Worm (Caenorhabditis elegans): ENCODE data around the gene ceh-100.

The ceh-100 gene

DNA sequence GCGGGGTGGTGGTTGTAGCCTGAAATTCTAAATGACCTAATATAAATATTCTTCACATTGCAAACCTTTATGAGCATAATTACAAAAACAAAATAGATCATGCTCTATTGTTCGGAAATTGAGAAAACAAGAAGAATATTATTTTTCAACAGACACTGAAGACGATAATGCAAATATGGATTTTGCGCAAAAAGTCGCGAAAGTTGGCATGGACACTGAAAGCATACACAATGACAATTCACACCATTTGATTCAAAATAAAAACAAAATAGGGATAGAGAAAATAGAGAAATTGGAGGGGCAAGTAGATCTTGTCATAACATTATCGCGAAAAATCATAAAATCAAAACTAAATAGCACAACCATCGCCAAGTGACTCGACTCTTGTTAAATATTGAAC is 30.7 kb downstream of the ceh-100 start, which contains the start of gene Y38E10A.35:
Y38E10A.35 (minus strand) TSS at position 101 of the 400 bp plus-strand sequence.
- TF ChIP-seq mml-1 (tag; optimal IDR thresholded peaks at IDR 0.05): no peak
- no peak for TF ChIP-seq aly-2 (tag; optimal IDR thresholded peaks at IDR 0.05)
- no peak for TF ChIP-seq ceh-82 (tag; optimal IDR thresholded peaks at IDR 0.05)
- no peak for TF ChIP-seq pqm-1 (tag; optimal IDR thresholded peaks at IDR 0.05)
- TF ChIP-seq unc-39 (tag; optimal IDR thresholded peaks at IDR 0.05): no peak

DNA sequence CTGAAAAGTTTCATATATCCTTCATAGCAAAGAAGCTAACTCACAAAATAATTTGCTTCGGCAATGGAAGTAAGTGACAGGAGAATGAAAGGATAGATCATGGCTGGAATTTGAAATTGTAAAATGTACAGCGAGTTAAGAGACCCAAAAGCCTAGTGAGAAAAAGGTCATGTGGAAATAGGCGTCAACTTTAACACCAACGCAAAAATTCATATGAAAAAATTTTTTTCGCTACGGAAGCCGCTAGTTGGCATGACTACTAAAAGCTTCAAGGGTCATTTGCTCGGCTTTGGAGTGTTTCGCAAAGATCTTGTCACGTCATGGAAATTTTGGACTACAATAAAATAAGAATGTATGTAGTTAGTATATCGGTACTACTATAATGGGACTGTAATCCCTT is 33.0 kb downstream of the ceh-100 start, which contains the start of gene Y38E10A.1:
Y38E10A.1 (minus strand) TSS at position 101 of the 400 bp plus-strand sequence.
- TF ChIP-seq ceh-9 (tag; optimal IDR thresholded peaks at IDR 0.05) (no peak), elt-1 (tag; optimal IDR thresholded peaks at IDR 0.05) (no peak), eor-1 (tag; optimal IDR thresholded peaks at IDR 0.05) (no peak), snpc-4 (tag; optimal IDR thresholded peaks at IDR 0.05) (no peak), mdl-1 (tag; optimal IDR thresholded peaks at IDR 0.05) (no peak), ztf-11 (tag; optimal IDR thresholded peaks at IDR 0.05) (no peak)

DNA sequence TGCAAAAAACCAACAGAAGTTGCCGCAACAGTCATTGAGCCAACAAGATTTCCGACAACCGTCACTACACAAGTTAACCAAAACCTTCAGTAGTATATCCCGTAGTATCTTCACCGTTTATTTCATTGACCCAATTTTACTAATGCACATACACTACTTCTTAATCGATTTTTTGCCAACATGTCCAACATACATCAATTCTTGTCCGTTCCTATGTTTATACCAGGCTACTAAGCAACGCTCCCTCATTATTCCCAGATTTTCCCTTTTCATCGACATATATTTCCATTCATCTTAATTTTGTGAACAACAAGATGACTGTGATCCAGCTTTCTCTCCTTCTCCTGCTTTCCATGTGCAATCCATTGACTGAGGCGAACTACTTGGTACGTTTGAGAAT is 37.6 kb downstream of the ceh-100 start, which contains the start of gene F49C5.7:
F49C5.7 (plus strand) TSS at position 301 of the 400 bp plus-strand sequence.
- TF ChIP-seq sea-2 (GFP tag; optimal IDR thresholded peaks at IDR 0.05) (no peak), ZK546.5 (tag; optimal IDR thresholded peaks at IDR 0.05) (no peak), fkh-2 (tag; optimal IDR thresholded peaks at IDR 0.05) (no peak), nhr-28 (tag; optimal IDR thresholded peaks at IDR 0.05) (no peak), hmg-11 (tag; optimal IDR thresholded peaks at IDR 0.05) (no peak), lin-15B (tag; optimal IDR thresholded peaks at IDR 0.05) (no peak), unc-39 (tag; optimal IDR thresholded peaks at IDR 0.05) (no peak), unc-62 (GFP tag; optimal IDR thresholded peaks at IDR 0.05) (no peak), ceh-82 (tag; optimal IDR thresholded peaks at IDR 0.05) (no peak), R02D3.7 (tag; optimal IDR thresholded peaks at IDR 0.05) (no peak), ceh-9 (tag; optimal IDR thresholded peaks at IDR 0.05) (no peak), nhr-76 (tag; optimal IDR thresholded peaks at IDR 0.05) (no peak), lsy-12 (tag; optimal IDR thresholded peaks at IDR 0.05) (no peak), skn-1 (tag; optimal IDR thresholded peaks at IDR 0.05) (no peak), nhr-43 (tag; optimal IDR thresholded peaks at IDR 0.05; ENCODE audit: poor library complexity, severe bottlenecking) (no peak), ceh-28 (tag; optimal IDR thresholded peaks at IDR 0.05) (no peak), pqm-1 (tag; optimal IDR thresholded peaks at IDR 0.05) (no peak)

DNA sequence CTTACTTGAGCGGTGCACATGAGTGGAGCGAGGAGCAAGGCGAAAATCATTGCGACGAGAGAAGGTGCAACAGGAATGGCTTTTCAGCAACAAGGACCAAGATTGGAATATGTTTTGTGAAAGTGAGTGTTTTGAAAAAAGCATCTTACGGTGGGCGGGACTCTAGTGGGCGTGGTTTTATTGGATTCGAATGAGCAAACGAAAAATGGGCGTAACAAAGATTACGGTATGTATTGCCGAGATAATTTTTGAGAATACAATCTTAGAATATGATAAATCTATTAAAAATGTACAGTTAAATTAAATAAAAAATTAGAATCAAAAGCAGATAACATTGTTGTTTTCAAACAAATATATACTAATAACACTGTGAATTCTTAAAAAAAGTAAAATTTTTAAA is 43.3 kb downstream of the ceh-100 start, which contains the start of gene F49C5.12:
F49C5.12 (minus strand) TSS at position 101 of the 400 bp plus-strand sequence.
- no peak for TF ChIP-seq ZK546.5 (tag; optimal IDR thresholded peaks at IDR 0.05)

- TF ChIP-seq jun-1 (tag; optimal IDR thresholded peaks at IDR 0.05) (no peak), nhr-67 (tag; optimal IDR thresholded peaks at IDR 0.05) (no peak), elt-1 (tag; optimal IDR thresholded peaks at IDR 0.05) (no peak), nhr-12 (tag; optimal IDR thresholded peaks at IDR 0.05) (no peak), nhr-25 (tag; optimal IDR thresholded peaks at IDR 0.05) (no peak), lin-15B (tag; optimal IDR thresholded peaks at IDR 0.05) (no peak), lsy-12 (tag; optimal IDR thresholded peaks at IDR 0.05) (no peak), ceh-9 (tag; optimal IDR thresholded peaks at IDR 0.05) (no peak), hmg-11 (tag; optimal IDR thresholded peaks at IDR 0.05) (no peak), egl-5 (tag; optimal IDR thresholded peaks at IDR 0.05) (no peak), pqm-1 (tag; optimal IDR thresholded peaks at IDR 0.05) (no peak), aly-2 (tag; optimal IDR thresholded peaks at IDR 0.05) (no peak), pha-4 (tag; optimal IDR thresholded peaks at IDR 0.05) (no peak)
These were observed 47.9 kb downstream of the ceh-100 start, which contains the start of gene F49C5.11 for ce11 chrII:12555579-12555978. Gene F49C5.11, plus strand, starts transcription at chrII:12555879.

- no peak for TF ChIP-seq ztf-11 (tag; optimal IDR thresholded peaks at IDR 0.05)
- TF ChIP-seq R02D3.7 (tag; optimal IDR thresholded peaks at IDR 0.05): no peak
- TF ChIP-seq lsy-12 (tag; optimal IDR thresholded peaks at IDR 0.05): no peak
- no peak for TF ChIP-seq ceh-28 (tag; optimal IDR thresholded peaks at IDR 0.05)
- TF ChIP-seq nhr-77 (tag; optimal IDR thresholded peaks at IDR 0.05): no peak
- no peak for TF ChIP-seq lin-39 (tag; optimal IDR thresholded peaks at IDR 0.05)
- no peak for TF ChIP-seq eor-1 (tag; optimal IDR thresholded peaks at IDR 0.05)
- TF ChIP-seq mml-1 (tag; optimal IDR thresholded peaks at IDR 0.05): no peak
- TF ChIP-seq aly-2 (tag; optimal IDR thresholded peaks at IDR 0.05): no peak
- TF ChIP-seq nhr-43 (tag; optimal IDR thresholded peaks at IDR 0.05; ENCODE audit: poor library complexity, severe bottlenecking): no peak
- TF ChIP-seq egl-5 (tag; optimal IDR thresholded peaks at IDR 0.05): no peak
- TF ChIP-seq nhr-12 (tag; optimal IDR thresholded peaks at IDR 0.05): no peak
- no peak for TF ChIP-seq elt-2 (tag; optimal IDR thresholded peaks at IDR 0.05)
These were observed 52.5 kb downstream of the ceh-100 start for ce11 chrII:12550940-12551339.

Data from whole organism, L3 larva.